Worm (Caenorhabditis elegans) whole organism, late embryonic: ENCODE data around the gene sptl-3.

Source experiments
- ama-1 ChIP-seq: fragments of 150-350 bp; optimal IDR thresholded peaks from 2 replicates; lab custom pipeline; 2014
- ceh-34 ChIP-seq: sonication (generic microtip); optimal IDR thresholded peaks from 2 replicates; lab custom pipeline; 2016; ENCODE audit warnings: mild to moderate bottlenecking, missing genetic modification characterization, missing compliant biosample characterization
- dmd-4 ChIP-seq: sonication (generic microtip); optimal IDR thresholded peaks from 2 replicates; lab custom pipeline; 2016; ENCODE audit warnings: borderline replicate concordance, missing genetic modification characterization, missing compliant biosample characterization
- nhr-11 ChIP-seq: fragments of 150-350 bp; optimal IDR thresholded peaks from 2 replicates; lab custom pipeline; 2014; ENCODE audit warnings: missing biosample characterization, missing genetic modification characterization
- pha-2 ChIP-seq: sonication (generic microtip); optimal IDR thresholded peaks from 2 replicates; lab custom pipeline; 2017; ENCODE audit warnings: mild to moderate bottlenecking, missing genetic modification characterization, missing compliant biosample characterization
- ref-2 ChIP-seq: sonication (generic microtip); optimal IDR thresholded peaks from 2 replicates; lab custom pipeline; 2016; ENCODE audit warnings: missing genetic modification characterization, missing compliant biosample characterization
- sox-2 ChIP-seq: fragments of 200-800 bp; sonication (Bioruptor generic); IDR thresholded peaks from 2 replicates; pipeline ENCODE4 v1.3.6; 2022; ENCODE audit warnings: missing genetic modification reagents, missing genetic modification characterization, missing compliant biosample characterization
- ttx-3 ChIP-seq: sonication (generic microtip); optimal IDR thresholded peaks from 2 replicates; lab custom pipeline; 2016; ENCODE audit warnings: missing genetic modification reagents, missing genetic modification characterization, missing compliant biosample characterization

ce11 chrV:13890473-13890872 lies 2.7 kb upstream of the sptl-3 start, which contains the start of gene lbp-8:
- TF ChIP-seq nhr-11 (tag; lab: Kevin White, UChicago) (no peak), ref-2 (no peak), ceh-34 (no peak), ama-1 (lab: Kevin White, UChicago) (no peak), ttx-3 (tag; lab: Kevin White, UChicago) (no peak), sox-2 (GFP tag; lab: Robert Waterston, UW) (no peak), pha-2 (tag; lab: Kevin White, UChicago) (no peak), dmd-4 (tag; lab: Kevin White, UChicago) (no peak)
